Fruit fly (Drosophila melanogaster) Kc167 (cell line): ENCODE results near the gene CG5681.

Experiments used
- Myc ChIP-seq: fragments of >200 bp; optimal IDR thresholded peaks from 2 replicates; lab custom pipeline; 2017; ENCODE audit warnings: missing external identifiers
- Sin3A ChIP-seq: fragments of >200 bp; optimal IDR thresholded peaks from 2 replicates; lab custom pipeline; 2018; ENCODE audit warnings: missing external identifiers
- h ChIP-seq: fragments of >200 bp; optimal IDR thresholded peaks from 3 replicates; lab custom pipeline; 2018; ENCODE audit warnings: missing external identifiers
- psq ChIP-seq: fragments of >200 bp; optimal IDR thresholded peaks from 2 replicates; lab custom pipeline; 2017; ENCODE audit warnings: missing external identifiers
- ttk ChIP-seq: sonication (Bioruptor generic); optimal IDR thresholded peaks from 2 replicates; lab custom pipeline; 2017; ENCODE audit warnings: missing external identifiers

DNA sequence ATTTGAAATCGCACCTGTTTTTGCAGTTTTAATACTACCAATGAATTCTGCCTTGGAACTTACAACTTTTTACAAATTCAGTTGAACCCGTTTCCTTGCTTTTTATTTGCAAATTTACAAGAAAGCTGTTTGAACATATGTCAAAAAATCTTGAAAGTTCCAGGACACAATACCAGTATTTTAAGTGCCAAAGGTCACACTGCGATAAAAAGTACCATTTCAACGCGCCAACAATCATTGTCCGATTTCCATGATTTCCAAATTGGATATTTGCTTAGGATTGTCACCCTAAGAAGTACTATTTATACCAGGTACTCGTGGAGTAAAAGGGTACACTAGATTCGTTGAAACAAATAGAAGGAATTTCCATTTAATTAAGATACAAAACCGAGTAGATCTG lies 25.2 kb downstream of the CG5681 start, which contains the start of gene elfless:
- TF ChIP-seq psq (no peak), h (no peak), ttk (lab: Kevin White, UChicago) (no peak), Myc (lab: Kevin White, UChicago) (no peak), Sin3A (lab: Kevin White, UChicago) (no peak)
